Worm (Caenorhabditis elegans) whole organism, L2 larva: ENCODE results near the gene srx-24.

ENCODE experiments used
- alr-1 ChIP-seq: fragments of 150-350 bp; optimal IDR thresholded peaks from 2 replicates; lab custom pipeline; 2014; ENCODE audit warnings: missing biosample characterization, missing genetic modification characterization
- blmp-1 ChIP-seq: sonication (generic microtip); optimal IDR thresholded peaks from 2 replicates; lab custom pipeline; 2017; ENCODE audit warnings: missing genetic modification characterization, mild to moderate bottlenecking, missing compliant biosample characterization, antibody characterized with exemption, moderate library complexity; ENCODE audit not compliant: insufficient read depth
- egl-27 ChIP-seq: sonication (generic microtip); optimal IDR thresholded peaks from 3 replicates; lab custom pipeline; 2017; ENCODE audit warnings: missing biosample characterization, missing genetic modification reagents, missing genetic modification characterization
- lin-11 ChIP-seq: fragments of 150-350 bp; sonication (generic microtip); optimal IDR thresholded peaks from 2 replicates; lab custom pipeline; 2014; ENCODE audit warnings: missing biosample characterization, missing genetic modification characterization, inconsistent platforms, mixed read lengths
- lin-13 ChIP-seq: fragments of 150-350 bp; optimal IDR thresholded peaks from 2 replicates; lab custom pipeline; 2014; ENCODE audit warnings: missing biosample characterization, missing genetic modification reagents, missing genetic modification characterization
- lin-39 ChIP-seq: fragments of 150-350 bp; optimal IDR thresholded peaks from 2 replicates; lab custom pipeline; 2014; ENCODE audit warnings: missing biosample characterization, missing genetic modification reagents, missing genetic modification characterization
- nhr-129 ChIP-seq: fragments of 150-350 bp; optimal IDR thresholded peaks from 2 replicates; lab custom pipeline; 2014; ENCODE audit warnings: missing biosample characterization, missing genetic modification characterization
- nhr-25 ChIP-seq: fragments of 150-350 bp; sonication (generic microtip); optimal IDR thresholded peaks from 3 replicates; lab custom pipeline; 2014; ENCODE audit warnings: missing biosample characterization, missing genetic modification characterization
- skn-1 ChIP-seq: sonication (generic microtip); optimal IDR thresholded peaks from 2 replicates; lab custom pipeline; 2017; ENCODE audit warnings: missing biosample characterization, missing genetic modification characterization
- unc-62 ChIP-seq: fragments of 150-350 bp; optimal IDR thresholded peaks from 2 replicates; lab custom pipeline; 2014; ENCODE audit warnings: missing biosample characterization, missing genetic modification reagents, missing genetic modification characterization

ce11 chrV:2769754-2770153 lies 19.8 kb upstream of the srx-24 start, which contains the start of gene dhs-15:
- TF ChIP-seq lin-39 (tag; lab: Kevin White, UChicago) (no peak), nhr-129 (tag; lab: Kevin White, UChicago) (no peak), nhr-25 (tag; lab: Kevin White, UChicago) (no peak), skn-1 (tag; lab: Kevin White, UChicago) (no peak), lin-11 (tag; lab: Kevin White, UChicago) (no peak), alr-1 (no peak), egl-27 (tag; lab: Kevin White, UChicago) (no peak), lin-13 (GFP tag; lab: Kevin White, UChicago) (no peak), blmp-1 (tag; lab: Kevin White, UChicago) (no peak), unc-62 (no peak)
